Fruit fly (Drosophila melanogaster) whole organism, adult: ENCODE data around the gene CG13392.

Source experiments
- CG11617 ChIP-seq: fragments of 200-800 bp; sonication (Bioruptor generic); optimal IDR thresholded peaks from 2 replicates; lab custom pipeline; 2017; ENCODE audit warnings: mild to moderate bottlenecking, missing biosample characterization, missing genetic modification reagents, missing genetic modification characterization
- CG12768 ChIP-seq: fragments of 200-800 bp; sonication (Bioruptor generic); optimal IDR thresholded peaks from 2 replicates; lab custom pipeline; 2017; ENCODE audit warnings: missing biosample characterization, missing genetic modification characterization, mild to moderate bottlenecking, moderate library complexity, missing genetic modification reagents
- CG14711 ChIP-seq: fragments of 200-800 bp; sonication (Bioruptor generic); optimal IDR thresholded peaks from 2 replicates; lab custom pipeline; 2018; ENCODE audit warnings: missing biosample characterization, mild to moderate bottlenecking, missing genetic modification characterization, moderate library complexity
- CG1620 ChIP-seq: fragments of 200-800 bp; sonication (Bioruptor generic); optimal IDR thresholded peaks from 2 replicates; lab custom pipeline; 2016; ENCODE audit warnings: missing biosample characterization, missing genetic modification characterization
- CG33017 ChIP-seq: fragments of 200-800 bp; sonication (Bioruptor generic); optimal IDR thresholded peaks from 2 replicates; lab custom pipeline; 2018; ENCODE audit warnings: missing biosample characterization, mild to moderate bottlenecking, missing genetic modification characterization, moderate library complexity
- CG5204 ChIP-seq: fragments of 200-800 bp; sonication (Bioruptor generic); optimal IDR thresholded peaks from 2 replicates; lab custom pipeline; 2016; ENCODE audit warnings: missing biosample characterization, missing genetic modification characterization
- CG7045 ChIP-seq: fragments of 200-800 bp; sonication (Bioruptor generic); optimal IDR thresholded peaks from 2 replicates; lab custom pipeline; 2017; ENCODE audit warnings: missing biosample characterization, mild to moderate bottlenecking, missing genetic modification characterization
- CG7101 ChIP-seq: fragments of 200-800 bp; sonication (Bioruptor generic); optimal IDR thresholded peaks from 2 replicates; lab custom pipeline; 2018; ENCODE audit warnings: missing biosample characterization, mild to moderate bottlenecking, missing genetic modification characterization, moderate library complexity
- Clk ChIP-seq: fragments of 200-800 bp; sonication (Bioruptor generic); optimal IDR thresholded peaks from 2 replicates; lab custom pipeline; 2017; ENCODE audit warnings: missing biosample characterization, missing genetic modification characterization
- Crg-1 ChIP-seq: fragments of 200-800 bp; sonication (Bioruptor generic); optimal IDR thresholded peaks from 2 replicates; lab custom pipeline; 2016; ENCODE audit warnings: missing biosample characterization, missing genetic modification characterization
- Hr96 ChIP-seq: fragments of 200-800 bp; sonication (Bioruptor generic); optimal IDR thresholded peaks from 2 replicates; lab custom pipeline; 2016; ENCODE audit warnings: missing biosample characterization, missing genetic modification characterization
- Mnt ChIP-seq: fragments of 200-800 bp; sonication (Bioruptor generic); optimal IDR thresholded peaks from 2 replicates; lab custom pipeline; 2016; ENCODE audit warnings: missing biosample characterization, mild to moderate bottlenecking, missing genetic modification characterization
- bab1 ChIP-seq: fragments of 200-800 bp; sonication (Bioruptor generic); optimal IDR thresholded peaks from 3 replicates; lab custom pipeline; 2019; ENCODE audit warnings: missing biosample characterization, mild to moderate bottlenecking, missing genetic modification characterization, moderate library complexity
- cic ChIP-seq: fragments of 200-800 bp; sonication (Bioruptor generic); optimal IDR thresholded peaks from 2 replicates; lab custom pipeline; 2017; ENCODE audit warnings: missing biosample characterization, mild to moderate bottlenecking, missing genetic modification characterization, moderate library complexity
- cnc ChIP-seq, 2 experiments: fragments of >200 bp; optimal IDR thresholded peaks; 2 replicates each; lab custom pipeline; 2017
- kay ChIP-seq: fragments of 200-800 bp; sonication (Bioruptor generic); peaks from one replicate; lab custom pipeline; 2016; ENCODE audit warnings: missing biosample characterization, missing genetic modification characterization, borderline replicate concordance
- ovo ChIP-seq: fragments of 200-800 bp; sonication (Bioruptor generic); optimal IDR thresholded peaks from 2 replicates; lab custom pipeline; 2016; ENCODE audit warnings: missing biosample characterization, missing genetic modification characterization
- pad ChIP-seq: fragments of 200-800 bp; sonication (Bioruptor generic); optimal IDR thresholded peaks from 3 replicates; lab custom pipeline; 2017; ENCODE audit warnings: missing biosample characterization, missing genetic modification characterization, mild to moderate bottlenecking, moderate library complexity, missing genetic modification reagents
- tj ChIP-seq: fragments of 200-800 bp; sonication (Bioruptor generic); optimal IDR thresholded peaks from 3 replicates; lab custom pipeline; 2017; ENCODE audit warnings: missing biosample characterization, mild to moderate bottlenecking, missing genetic modification characterization, moderate library complexity
- toe ChIP-seq: fragments of 200-800 bp; sonication (Bioruptor generic); optimal IDR thresholded peaks from 2 replicates; lab custom pipeline; 2016; ENCODE audit warnings: missing biosample characterization, missing genetic modification characterization

The CG13392 gene

dm6 chr2L:8381508-8382036, 1.0 kb downstream of the CG13392 start, which contains the start of gene AlaRS:
TSS of gene AlaRS (minus strand) at chr2L:8381764.
- TF ChIP-seq pad (no peak), bab1 (GFP tag; lab: Kevin White, UChicago) (peak; percentile 71), CG14711 (tag; lab: Kevin White, UChicago) (peak; percentile 52), Mnt (GFP tag; lab: Kevin White, UChicago) (peak; percentile 90), CG12768 (GFP tag; lab: Kevin White, UChicago) (peak; percentile 61), Crg-1 (peak; percentile 30), kay (GFP tag; lab: Kevin White, UChicago) (peak; percentile 87), Clk (GFP tag; lab: Kevin White, UChicago) (no peak), CG7101 (tag; lab: Kevin White, UChicago) (peak; percentile 51), toe (GFP tag; lab: Kevin White, UChicago) (peak; percentile 34), CG5204 (GFP tag; lab: Kevin White, UChicago) (peak; percentile 37), tj (GFP tag; lab: Kevin White, UChicago) (peak; percentile 69), CG33017 (tag; lab: Kevin White, UChicago) (peak; percentile 60), cic (GFP tag; lab: Kevin White, UChicago) (peak; percentile 24), Hr96 (no peak), CG1620 (peak; percentile 40), CG11617 (peak; percentile 70), ovo (GFP tag; lab: Kevin White, UChicago) (no peak), CG7045 (GFP tag; lab: Kevin White, UChicago) (peak; percentile 29)

DNA sequence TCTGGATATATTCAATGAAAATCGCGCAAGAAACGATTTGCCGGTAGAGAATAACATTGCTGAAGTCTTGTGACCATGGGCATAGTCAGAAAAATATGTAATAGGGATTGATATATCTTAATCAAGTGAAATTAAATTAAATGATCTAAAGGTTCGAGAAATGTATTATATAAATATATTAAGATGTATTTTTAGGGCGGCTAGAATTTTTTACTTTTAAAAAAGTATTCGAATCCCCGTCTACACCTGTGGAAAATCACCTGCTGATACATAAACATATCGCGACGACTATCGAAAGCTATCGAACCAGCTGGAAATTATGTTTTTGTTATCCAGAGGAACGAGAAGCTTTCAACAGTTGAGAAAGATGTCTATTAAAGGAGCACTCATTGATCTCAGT, 5.9 kb downstream of the CG13392 start, which contains the start of the genes CG13390 and CG17294:
Gene CG13390 (minus strand): TSS at position 81 of the 400 bp plus-strand sequence.
Gene CG17294 (plus strand): TSS at position 319 of the 400 bp plus-strand sequence.
- TF ChIP-seq CG11617 (peak; percentile 99), bab1 (GFP tag; lab: Kevin White, UChicago) (peak; percentile 100), CG33017 (tag; lab: Kevin White, UChicago) (peak; percentile 99), CG5204 (GFP tag; lab: Kevin White, UChicago) (no peak), CG7045 (GFP tag; lab: Kevin White, UChicago) (peak; percentile 99), cic (GFP tag; lab: Kevin White, UChicago) (peak; percentile 93), Mnt (GFP tag; lab: Kevin White, UChicago) (peak; percentile 94), cnc (optimal IDR thresholded peaks at IDR 0.05; lab: Kevin White, UChicago) (no peak), pad (peak; percentile 95), kay (GFP tag; lab: Kevin White, UChicago) (peak; percentile 97), tj (GFP tag; lab: Kevin White, UChicago) (peak; percentile 88), Clk (GFP tag; lab: Kevin White, UChicago) (peak; percentile 98), Crg-1 (peak; percentile 98), CG7101 (tag; lab: Kevin White, UChicago) (peak; percentile 100), CG14711 (tag; lab: Kevin White, UChicago) (peak; percentile 99), CG12768 (GFP tag; lab: Kevin White, UChicago) (peak; percentile 100), Hr96 (peak; percentile 95), CG1620 (peak; percentile 98), toe (GFP tag; lab: Kevin White, UChicago) (peak; percentile 98), ovo (GFP tag; lab: Kevin White, UChicago) (peak; percentile 88)

- TF ChIP-seq pad (no peak), CG7045 (GFP tag; lab: Kevin White, UChicago) (no peak), Mnt (GFP tag; lab: Kevin White, UChicago) (no peak), ovo (GFP tag; lab: Kevin White, UChicago) (no peak), toe (GFP tag; lab: Kevin White, UChicago) (no peak), bab1 (GFP tag; lab: Kevin White, UChicago) (peak; percentile 56)
Measured at dm6 chr2L:8374235-8374634, 8.4 kb downstream of the CG13392 start, which contains the start of gene Wdr82. TSS of gene Wdr82 (plus strand) at chr2L:8374461.

DNA sequence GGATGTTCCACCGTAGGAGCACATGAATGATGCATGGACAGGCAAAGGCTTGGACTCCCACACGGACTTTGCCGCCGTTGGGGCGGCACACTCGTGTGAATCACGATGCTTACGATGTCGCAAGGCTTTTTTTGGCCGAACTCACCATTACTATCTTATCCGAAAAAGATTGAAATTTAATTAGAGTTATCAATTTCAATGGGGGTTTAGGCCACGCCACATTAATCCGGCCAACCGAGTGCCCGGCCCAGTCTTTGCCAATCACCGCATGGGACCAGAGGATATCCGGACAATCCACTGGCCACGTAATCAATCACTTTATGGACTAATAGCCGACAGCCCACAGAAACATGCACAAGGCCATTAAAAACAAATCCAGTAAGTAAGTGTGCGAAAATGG, 10.4 kb downstream of the CG13392 start:
- TF ChIP-seq bab1 (GFP tag; lab: Kevin White, UChicago) = no peak

dm6 chr2L:8371354-8371937, 11.2 kb downstream of the CG13392 start:
- TF ChIP-seq cnc (optimal IDR thresholded peaks at IDR 0.05; lab: Kevin White, UChicago) (no peak), toe (GFP tag; lab: Kevin White, UChicago) (peak; percentile 22), CG14711 (tag; lab: Kevin White, UChicago) (peak; percentile 29), bab1 (GFP tag; lab: Kevin White, UChicago) (peak; percentile 9), CG12768 (GFP tag; lab: Kevin White, UChicago) (peak; percentile 64), CG11617 (no peak), CG7101 (tag; lab: Kevin White, UChicago) (peak; percentile 17)
